Worm (Caenorhabditis elegans) whole organism, early embryonic: ENCODE measurements around the gene F55C9.5.

ENCODE experiments used
- ama-1 ChIP-seq: fragments of 150-350 bp; optimal IDR thresholded peaks from 2 replicates; lab custom pipeline; 2014
- flt-1 ChIP-seq: fragments of 200-800 bp; sonication (Bioruptor generic); IDR thresholded peaks from 2 replicates; pipeline ENCODE4 v1.3.6; 2022; ENCODE audit warnings: missing genetic modification characterization, missing compliant biosample characterization
- hmg-4 ChIP-seq: fragments of 200-800 bp; sonication (Bioruptor generic); optimal IDR thresholded peaks from 2 replicates; lab custom pipeline; 2018; ENCODE audit warnings: mild to moderate bottlenecking, missing genetic modification characterization, missing compliant biosample characterization
- hnd-1 ChIP-seq: sonication (generic microtip); optimal IDR thresholded peaks from 2 replicates; lab custom pipeline; 2016; ENCODE audit warnings: missing genetic modification characterization, missing compliant biosample characterization
- pes-1 ChIP-seq: fragments of 200-800 bp; sonication (Bioruptor generic); IDR thresholded peaks from 2 replicates; pipeline ENCODE4 v1.3.6; 2022; ENCODE audit warnings: missing genetic modification reagents, missing genetic modification characterization, missing compliant biosample characterization
- tbx-37 ChIP-seq: fragments of 200-800 bp; sonication (Bioruptor generic); conservative IDR thresholded peaks from 2 replicates; pipeline ENCODE4 v1.3.6; 2022; ENCODE audit warnings: missing genetic modification reagents, missing genetic modification characterization, missing compliant biosample characterization

DNA sequence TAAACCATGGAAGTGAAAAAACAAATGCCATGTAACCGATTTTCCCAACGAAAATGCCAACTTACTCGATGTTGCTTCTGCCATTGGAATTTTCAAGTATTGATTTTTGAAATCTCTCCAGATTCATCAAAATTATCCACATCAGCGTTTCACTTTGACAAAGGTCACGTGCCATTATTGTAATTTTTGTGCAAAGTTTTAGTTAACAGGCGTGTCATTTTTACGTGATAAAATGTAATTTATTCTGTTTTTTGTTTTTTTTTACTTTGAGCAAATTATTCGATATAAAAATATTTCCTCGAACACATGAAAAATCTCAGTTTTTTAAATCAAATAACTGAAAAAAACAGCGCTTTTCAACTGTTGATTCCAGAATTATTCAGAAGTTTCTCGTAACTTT lies 30.6 kb downstream of the F55C9.5 start, which contains the start of gene F21D9.2:
- TF ChIP-seq hmg-4 (GFP tag; lab: Kevin White, UChicago) = no peak
- no peak for TF ChIP-seq ama-1 (lab: Kevin White, UChicago)
- TF ChIP-seq hnd-1 (tag; lab: Kevin White, UChicago) = no peak
- TF ChIP-seq flt-1 = no peak
- TF ChIP-seq pes-1 (GFP tag; lab: Robert Waterston, UW) = no peak
- no peak for TF ChIP-seq tbx-37
